Worm (Caenorhabditis elegans) whole organism, early embryonic: ENCODE data around the gene C18D11.6.
A peak's percentile ranks its signal among the peaks of the same experiment; 100 is the strongest.

Source experiments
- B0310.2 ChIP-seq: sonication (generic microtip); optimal IDR thresholded peaks from 2 replicates; lab custom pipeline; 2016; ENCODE audit warnings: mild to moderate bottlenecking, missing genetic modification characterization, missing compliant biosample characterization
- F13C5.2 ChIP-seq: sonication (generic microtip); optimal IDR thresholded peaks from 2 replicates; lab custom pipeline; 2017; ENCODE audit warnings: mild to moderate bottlenecking, missing genetic modification characterization, inconsistent platforms, missing compliant biosample characterization
- aly-1 ChIP-seq: sonication (generic microtip); optimal IDR thresholded peaks from 2 replicates; lab custom pipeline; 2016; ENCODE audit warnings: missing genetic modification characterization, missing compliant biosample characterization
- ama-1 ChIP-seq: fragments of 150-350 bp; optimal IDR thresholded peaks from 2 replicates; lab custom pipeline; 2014
- ceh-13 ChIP-seq: fragments of 200-800 bp; sonication (Bioruptor generic); optimal IDR thresholded peaks from 2 replicates; lab custom pipeline; 2018; ENCODE audit warnings: mild to moderate bottlenecking, missing genetic modification characterization, missing compliant biosample characterization
- ceh-36 ChIP-seq: sonication (generic microtip); optimal IDR thresholded peaks from 2 replicates; lab custom pipeline; 2016; ENCODE audit warnings: missing genetic modification characterization, inconsistent platforms, missing compliant biosample characterization
- ets-7 ChIP-seq: sonication (generic microtip); optimal IDR thresholded peaks from 2 replicates; lab custom pipeline; 2016; ENCODE audit warnings: missing genotype, missing genetic modification characterization, missing compliant biosample characterization
- flt-1 ChIP-seq: fragments of 200-800 bp; sonication (Bioruptor generic); IDR thresholded peaks from 2 replicates; pipeline ENCODE4 v1.3.6; 2022; ENCODE audit warnings: missing genetic modification characterization, missing compliant biosample characterization
- hmbx-1 ChIP-seq: sonication (generic microtip); optimal IDR thresholded peaks from 2 replicates; lab custom pipeline; 2016; ENCODE audit warnings: mild to moderate bottlenecking, missing genetic modification characterization, missing compliant biosample characterization
- hmg-4 ChIP-seq: fragments of 200-800 bp; sonication (Bioruptor generic); optimal IDR thresholded peaks from 2 replicates; lab custom pipeline; 2018; ENCODE audit warnings: mild to moderate bottlenecking, missing genetic modification characterization, missing compliant biosample characterization
- hnd-1 ChIP-seq: sonication (generic microtip); optimal IDR thresholded peaks from 2 replicates; lab custom pipeline; 2016; ENCODE audit warnings: missing genetic modification characterization, missing compliant biosample characterization
- pes-1 ChIP-seq: fragments of 200-800 bp; sonication (Bioruptor generic); IDR thresholded peaks from 2 replicates; pipeline ENCODE4 v1.3.6; 2022; ENCODE audit warnings: missing genetic modification reagents, missing genetic modification characterization, missing compliant biosample characterization
- scrt-1 ChIP-seq: fragments of 200-800 bp; sonication (Bioruptor generic); IDR thresholded peaks from 2 replicates; pipeline ENCODE4 v1.3.6; 2022; ENCODE audit warnings: missing genetic modification characterization, missing compliant biosample characterization
- sea-1 ChIP-seq: fragments of 200-800 bp; sonication (Bioruptor generic); conservative IDR thresholded peaks from 2 replicates; pipeline ENCODE4 v1.3.6; 2022; ENCODE audit warnings: missing genetic modification characterization, missing compliant biosample characterization
- tbx-11 ChIP-seq: fragments of 200-800 bp; sonication (Bioruptor generic); IDR thresholded peaks from 2 replicates; pipeline ENCODE4 v1.3.6; 2022; ENCODE audit warnings: missing genetic modification characterization, missing compliant biosample characterization
- tbx-37 ChIP-seq: fragments of 200-800 bp; sonication (Bioruptor generic); conservative IDR thresholded peaks from 2 replicates; pipeline ENCODE4 v1.3.6; 2022; ENCODE audit warnings: missing genetic modification reagents, missing genetic modification characterization, missing compliant biosample characterization
- tra-4 ChIP-seq: sonication (generic microtip); optimal IDR thresholded peaks from 2 replicates; lab custom pipeline; 2017; ENCODE audit warnings: missing genetic modification characterization, missing compliant biosample characterization

Gene C18D11.6

ce11 chrIII:11824580-11824979 lies 14.2 kb downstream of the C18D11.6 start:
- TF ChIP-seq tbx-11 (GFP tag; lab: Robert Waterston, UW), result no peak
- TF ChIP-seq scrt-1, result no peak
- no peak for TF ChIP-seq ama-1 (lab: Kevin White, UChicago)
- TF ChIP-seq hmg-4 (GFP tag; lab: Kevin White, UChicago), result no peak
- no peak for TF ChIP-seq aly-1 (tag; lab: Kevin White, UChicago)
- TF ChIP-seq hmbx-1, result no peak
- TF ChIP-seq ets-7 (tag; lab: Kevin White, UChicago), result no peak
- no peak for TF ChIP-seq sea-1
- no peak for TF ChIP-seq tbx-37

- TF ChIP-seq hmbx-1 (no peak), tbx-37 (no peak), aly-1 (tag; lab: Kevin White, UChicago) (no peak), sea-1 (0 out of 2 replicates have a peak, but pooled peaks have one; percentile 45), B0310.2 (no peak), tra-4 (tag; lab: Kevin White, UChicago) (no peak), ets-7 (tag; lab: Kevin White, UChicago) (no peak), tbx-11 (GFP tag; lab: Robert Waterston, UW) (0 out of 2 replicates have a peak, but pooled peaks have one; percentile 10), hmg-4 (GFP tag; lab: Kevin White, UChicago) (peak; percentile 8), ceh-36 (tag; lab: Kevin White, UChicago) (no peak), scrt-1 (no peak), ceh-13 (no peak), hnd-1 (tag; lab: Kevin White, UChicago) (no peak), F13C5.2 (tag; lab: Kevin White, UChicago) (peak; percentile 10), ama-1 (lab: Kevin White, UChicago) (no peak), flt-1 (GFP tag; lab: Robert Waterston, UW) (0 out of 2 replicates have a peak, but pooled peaks have one; percentile 32), pes-1 (GFP tag; lab: Robert Waterston, UW) (peak; percentile 26; the same call in 1 of the 2 replicates)
Observed at ce11 chrIII:11825654-11826053, 15.3 kb downstream of the C18D11.6 start.

DNA sequence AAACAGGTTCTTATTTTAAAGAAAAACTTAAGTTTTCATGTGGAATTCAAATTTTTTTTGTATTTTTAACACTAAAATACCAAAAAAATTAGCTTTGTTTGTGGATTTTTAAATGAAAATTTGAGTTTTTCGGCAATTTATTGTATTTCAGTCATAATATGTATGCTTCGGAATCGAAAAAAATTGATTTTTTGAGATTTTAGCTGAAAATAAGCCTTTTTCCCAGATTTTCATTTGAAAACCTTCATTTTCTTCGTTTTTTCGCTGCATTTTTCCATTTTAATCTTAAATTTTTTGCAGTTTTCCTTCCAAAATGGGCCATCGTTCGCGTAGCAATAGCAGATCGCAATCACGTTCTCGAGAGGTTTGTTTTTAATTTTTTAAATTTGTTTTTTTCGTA lies 15.8 kb downstream of the C18D11.6 start, which contains the start of gene rsp-8:
TSS of gene rsp-8 (plus strand) at position 301 of the 400 bp plus-strand sequence.
- TF ChIP-seq ets-7 (tag; lab: Kevin White, UChicago) (no peak), pes-1 (GFP tag; lab: Robert Waterston, UW) (no peak), aly-1 (tag; lab: Kevin White, UChicago) (no peak), hmbx-1 (no peak), ama-1 (lab: Kevin White, UChicago) (no peak), tbx-37 (no peak), ceh-36 (tag; lab: Kevin White, UChicago) (no peak), tbx-11 (GFP tag; lab: Robert Waterston, UW) (no peak)

- TF ChIP-seq hmg-4 (GFP tag; lab: Kevin White, UChicago) (no peak), pes-1 (GFP tag; lab: Robert Waterston, UW) (no peak), aly-1 (tag; lab: Kevin White, UChicago) (no peak), ets-7 (tag; lab: Kevin White, UChicago) (no peak), flt-1 (GFP tag; lab: Robert Waterston, UW) (no peak), tbx-37 (no peak), hmbx-1 (no peak)
Observed at ce11 chrIII:11829062-11829461, 18.7 kb downstream of the C18D11.6 start.

DNA sequence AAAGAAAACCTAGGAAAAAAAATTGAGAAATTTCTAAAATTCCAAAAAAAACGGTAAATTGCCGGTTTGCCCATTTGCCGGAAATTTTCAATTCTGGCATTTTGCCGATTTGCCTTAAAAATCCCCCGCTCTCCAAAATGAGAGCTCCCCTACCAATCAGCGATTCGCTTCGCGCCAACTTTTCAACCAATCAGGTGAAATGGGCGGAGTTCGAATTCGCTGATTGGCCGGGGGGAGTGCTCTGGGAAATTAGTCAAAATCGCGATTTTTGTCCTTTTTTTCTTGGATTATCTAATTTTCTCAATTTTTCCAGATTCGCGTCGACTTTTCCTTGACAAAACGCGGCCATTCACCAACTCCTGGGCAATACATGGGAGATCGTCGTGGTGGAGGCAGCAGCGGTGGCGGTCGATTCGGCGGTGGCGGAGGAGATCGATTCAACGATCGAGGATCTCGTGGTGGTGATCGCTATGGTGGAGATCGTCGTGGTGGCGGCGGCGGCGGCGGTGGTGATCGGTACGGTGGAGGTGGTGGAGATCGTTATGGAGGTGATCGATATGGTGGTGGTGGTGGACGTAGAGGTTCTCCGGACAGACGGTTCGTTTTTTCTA lies 19.3 kb downstream of the C18D11.6 start:
- TF ChIP-seq hmg-4 (GFP tag; lab: Kevin White, UChicago) (no peak), aly-1 (tag; lab: Kevin White, UChicago) (no peak), flt-1 (GFP tag; lab: Robert Waterston, UW) (no peak), ama-1 (lab: Kevin White, UChicago) (no peak), hnd-1 (tag; lab: Kevin White, UChicago) (no peak), scrt-1 (no peak), F13C5.2 (tag; lab: Kevin White, UChicago) (no peak), hmbx-1 (no peak), ets-7 (tag; lab: Kevin White, UChicago) (no peak), tbx-11 (GFP tag; lab: Robert Waterston, UW) (no peak), tbx-37 (no peak), ceh-13 (no peak), pes-1 (GFP tag; lab: Robert Waterston, UW) (no peak), B0310.2 (no peak), tra-4 (tag; lab: Kevin White, UChicago) (no peak), sea-1 (no peak), ceh-36 (tag; lab: Kevin White, UChicago) (no peak)

ce11 chrIII:11830522-11831489 lies 20.4 kb downstream of the C18D11.6 start:
- no peak for TF ChIP-seq tra-4 (tag; lab: Kevin White, UChicago)
- TF ChIP-seq tbx-37, result 0 out of 2 replicates have a peak, but pooled peaks have one; percentile 29
- TF ChIP-seq sea-1, result no peak
- TF ChIP-seq ceh-36 (tag; lab: Kevin White, UChicago), result peak; percentile 58

DNA sequence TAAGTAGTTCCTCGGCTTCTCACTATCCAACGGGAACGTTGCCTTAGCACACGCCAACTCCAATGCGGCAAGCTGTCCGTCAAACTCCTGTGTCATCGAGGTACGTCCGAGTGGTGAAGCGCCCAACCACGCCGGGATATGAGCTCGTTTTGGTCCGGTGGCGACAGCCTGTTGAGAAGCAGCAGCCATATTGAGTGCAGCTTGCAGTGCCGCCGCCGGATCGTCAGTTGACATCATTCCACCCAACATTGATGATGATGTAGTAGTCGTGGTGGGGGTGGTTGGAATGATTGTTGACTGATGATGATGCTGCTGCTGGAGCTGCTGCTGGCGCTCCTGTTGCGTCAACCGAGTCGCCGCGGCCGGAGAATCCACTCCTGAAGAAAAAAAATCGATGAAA lies 23.1 kb downstream of the C18D11.6 start:
- TF ChIP-seq ceh-13 (no peak), sea-1 (no peak), hmbx-1 (no peak), aly-1 (tag; lab: Kevin White, UChicago) (no peak), B0310.2 (no peak), ets-7 (tag; lab: Kevin White, UChicago) (no peak), pes-1 (GFP tag; lab: Robert Waterston, UW) (no peak), flt-1 (GFP tag; lab: Robert Waterston, UW) (no peak), ceh-36 (tag; lab: Kevin White, UChicago) (no peak), hnd-1 (tag; lab: Kevin White, UChicago) (no peak), tbx-37 (no peak), ama-1 (lab: Kevin White, UChicago) (no peak), F13C5.2 (tag; lab: Kevin White, UChicago) (no peak), tbx-11 (GFP tag; lab: Robert Waterston, UW) (no peak), tra-4 (tag; lab: Kevin White, UChicago) (no peak)
